Worm (Caenorhabditis elegans): ENCODE data around the gene dhhc-8.

ce11 chrIII:13071432-13072259 is 35.8 kb upstream of the dhhc-8 start:
- TF ChIP-seq nfya-1 (tag; optimal IDR thresholded peaks at IDR 0.05) (peak; percentile 6), pag-3 (tag; optimal IDR thresholded peaks at IDR 0.05; ENCODE audit: borderline replicate concordance) (no peak), unc-3 (GFP tag; conservative IDR thresholded peaks at IDR 0.05) (no peak), unc-3 (tag; optimal IDR thresholded peaks at IDR 0.05) (no peak)
